Worm (Caenorhabditis elegans) whole organism, L3 larva: ENCODE data around the gene Y75B8A.8.

Source experiments
- ZK546.5 ChIP-seq: sonication (generic microtip); optimal IDR thresholded peaks from 2 replicates; lab custom pipeline; 2017; ENCODE audit warnings: missing biosample characterization, missing genetic modification characterization
- aly-2 ChIP-seq: fragments of 150-350 bp; optimal IDR thresholded peaks from 2 replicates; lab custom pipeline; 2014; ENCODE audit warnings: missing biosample characterization, missing genetic modification characterization
- ama-1 ChIP-seq: fragments of 150-350 bp; optimal IDR thresholded peaks from 2 replicates; lab custom pipeline; 2018
- ceh-16 ChIP-seq: sonication (generic microtip); optimal IDR thresholded peaks from 2 replicates; lab custom pipeline; 2017; ENCODE audit warnings: missing biosample characterization, missing genetic modification characterization
- ceh-82 ChIP-seq: fragments of 150-350 bp; optimal IDR thresholded peaks from 2 replicates; lab custom pipeline; 2014; ENCODE audit warnings: missing biosample characterization, missing genetic modification characterization
- ceh-9 ChIP-seq: sonication (generic microtip); optimal IDR thresholded peaks from 2 replicates; lab custom pipeline; 2018; ENCODE audit warnings: missing biosample characterization, missing genetic modification characterization
- egl-27 ChIP-seq: sonication (generic microtip); optimal IDR thresholded peaks from 4 replicates; lab custom pipeline; 2017; ENCODE audit warnings: missing biosample characterization, missing genetic modification reagents, missing genetic modification characterization
- egl-5 ChIP-seq: fragments of 150-350 bp; optimal IDR thresholded peaks from 2 replicates; lab custom pipeline; 2017; ENCODE audit warnings: missing biosample characterization, missing genetic modification reagents, missing genetic modification characterization, inconsistent platforms
- elt-3 ChIP-seq, 3 experiments: fragments of 150-350 bp in 1 of 3; sonication (generic microtip) in 2 of 3; optimal IDR thresholded peaks; 2 replicates in 2 of 3; 4 replicates in 1 of 3; lab custom pipeline; 2014 to 2017; ENCODE audit warnings: missing biosample characterization in 3 of 3, missing genetic modification characterization in 3 of 3
- eor-1 ChIP-seq, 2 experiments: fragments of 150-350 bp; optimal IDR thresholded peaks; 2 replicates each; lab custom pipeline; 2014 to 2018; ENCODE audit warnings: missing biosample characterization in 2 of 2, missing genetic modification characterization in 2 of 2
- fkh-10 ChIP-seq: sonication (generic microtip); optimal IDR thresholded peaks from 2 replicates; lab custom pipeline; 2017; ENCODE audit warnings: missing biosample characterization, missing genetic modification reagents, missing genetic modification characterization
- fkh-2 ChIP-seq: fragments of 150-350 bp; optimal IDR thresholded peaks from 2 replicates; lab custom pipeline; 2014; ENCODE audit warnings: missing biosample characterization, missing genetic modification reagents, missing genetic modification characterization
- fos-1 ChIP-seq: fragments of 150-350 bp; optimal IDR thresholded peaks from 2 replicates; lab custom pipeline; 2014; ENCODE audit warnings: missing biosample characterization, missing genetic modification characterization
- hmg-11 ChIP-seq: sonication (generic microtip); optimal IDR thresholded peaks from 2 replicates; lab custom pipeline; 2016; ENCODE audit warnings: missing genetic modification characterization, missing compliant biosample characterization
- lin-15B ChIP-seq: fragments of 150-350 bp; optimal IDR thresholded peaks from 2 replicates; lab custom pipeline; 2014; ENCODE audit warnings: missing biosample characterization, missing genetic modification characterization
- lin-39 ChIP-seq: fragments of 150-350 bp; optimal IDR thresholded peaks from 2 replicates; lab custom pipeline; 2018; ENCODE audit warnings: missing biosample characterization, missing genetic modification reagents, missing genetic modification characterization
- lsy-12 ChIP-seq: sonication (generic microtip); optimal IDR thresholded peaks from 2 replicates; lab custom pipeline; 2016; ENCODE audit warnings: mild to moderate bottlenecking, missing genetic modification characterization, missing compliant biosample characterization
- mdl-1 ChIP-seq: fragments of 150-350 bp; optimal IDR thresholded peaks from 2 replicates; lab custom pipeline; 2014; ENCODE audit warnings: missing biosample characterization, missing genetic modification characterization
- mml-1 ChIP-seq: fragments of 150-350 bp; sonication (generic microtip); optimal IDR thresholded peaks from 3 replicates; lab custom pipeline; 2014; ENCODE audit warnings: missing biosample characterization, missing genetic modification characterization
- nfya-1 ChIP-seq: sonication (generic microtip); optimal IDR thresholded peaks from 2 replicates; lab custom pipeline; 2017; ENCODE audit warnings: missing genetic modification characterization, mild to moderate bottlenecking, missing compliant biosample characterization, antibody characterized with exemption, moderate library complexity; ENCODE audit not compliant: insufficient read depth
- nhr-11 ChIP-seq: fragments of 150-350 bp; optimal IDR thresholded peaks from 2 replicates; lab custom pipeline; 2014; ENCODE audit warnings: missing biosample characterization, missing genetic modification characterization
- nhr-23 ChIP-seq: fragments of 150-350 bp; optimal IDR thresholded peaks from 2 replicates; lab custom pipeline; 2014; ENCODE audit warnings: missing biosample characterization, missing genetic modification reagents, missing genetic modification characterization
- nhr-237 ChIP-seq: fragments of 150-350 bp; optimal IDR thresholded peaks from 2 replicates; lab custom pipeline; 2014; ENCODE audit warnings: missing biosample characterization, missing genetic modification characterization
- nhr-25 ChIP-seq: sonication (generic microtip); optimal IDR thresholded peaks from 2 replicates; lab custom pipeline; 2017; ENCODE audit warnings: missing biosample characterization, missing genetic modification characterization
- nhr-28 ChIP-seq: fragments of 150-350 bp; optimal IDR thresholded peaks from 2 replicates; lab custom pipeline; 2014; ENCODE audit warnings: missing biosample characterization, missing genetic modification characterization
- nhr-67 ChIP-seq: fragments of 150-350 bp; optimal IDR thresholded peaks from 2 replicates; lab custom pipeline; 2014; ENCODE audit warnings: missing biosample characterization, missing genetic modification characterization
- nhr-77 ChIP-seq: fragments of 150-350 bp; optimal IDR thresholded peaks from 2 replicates; lab custom pipeline; 2014; ENCODE audit warnings: missing biosample characterization, missing genetic modification characterization
- pha-4 ChIP-seq: fragments of 150-350 bp; optimal IDR thresholded peaks from 2 replicates; lab custom pipeline; 2014; ENCODE audit warnings: missing biosample characterization, missing genetic modification reagents, missing genetic modification characterization
- pqm-1 ChIP-seq: fragments of 150-350 bp; optimal IDR thresholded peaks from 2 replicates; lab custom pipeline; 2017; ENCODE audit warnings: missing biosample characterization, missing genetic modification characterization, inconsistent platforms
- skn-1 ChIP-seq: fragments of 150-350 bp; optimal IDR thresholded peaks from 2 replicates; lab custom pipeline; 2014; ENCODE audit warnings: missing biosample characterization, missing genetic modification characterization
- snpc-4 ChIP-seq: fragments of 150-350 bp; optimal IDR thresholded peaks from 2 replicates; lab custom pipeline; 2014; ENCODE audit warnings: missing biosample characterization, missing genetic modification characterization
- tbx-2 ChIP-seq: sonication (generic microtip); optimal IDR thresholded peaks from 2 replicates; lab custom pipeline; 2016; ENCODE audit warnings: mild to moderate bottlenecking, missing genetic modification characterization, missing compliant biosample characterization
- unc-39 ChIP-seq: sonication (generic microtip); optimal IDR thresholded peaks from 4 replicates; lab custom pipeline; 2017; ENCODE audit warnings: missing biosample characterization, missing genetic modification characterization
- unc-62 ChIP-seq: fragments of 150-350 bp; sonication (generic microtip); optimal IDR thresholded peaks from 4 replicates; lab custom pipeline; 2014; ENCODE audit warnings: missing biosample characterization, missing genetic modification reagents, missing genetic modification characterization
- zag-1 ChIP-seq: fragments of 150-350 bp; optimal IDR thresholded peaks from 2 replicates; lab custom pipeline; 2014; ENCODE audit warnings: missing biosample characterization, missing genetic modification characterization
- ztf-11 ChIP-seq: fragments of 150-350 bp; optimal IDR thresholded peaks from 2 replicates; lab custom pipeline; 2014; ENCODE audit warnings: missing biosample characterization, missing genetic modification characterization

Y75B8A.8 gene

ce11 chrIII:12160458-12160857, at the start of gene Y75B8A.8:
Gene Y75B8A.8 (plus strand): TSS chrIII:12160758.
- TF ChIP-seq ceh-82 (tag; lab: Kevin White, UChicago), result no peak
- TF ChIP-seq, all 47 proteins: peak for 0

- TF ChIP-seq lin-15B (tag; lab: Kevin White, UChicago), result no peak
- no peak for TF ChIP-seq unc-39
- TF ChIP-seq nhr-77, result no peak
- TF ChIP-seq nhr-28, result no peak
- no peak for TF ChIP-seq nhr-23
- no peak for TF ChIP-seq skn-1 (tag; lab: Kevin White, UChicago)
- TF ChIP-seq tbx-2, result no peak
- TF ChIP-seq nhr-11 (tag; lab: Kevin White, UChicago), result no peak
These were observed 42.2 kb upstream of the Y75B8A.8 start, which contains the start of gene lron-12 for ce11 chrIII:12118381-12118780. Gene lron-12 (minus strand): TSS chrIII:12118481.

- TF ChIP-seq ceh-16 (tag; lab: Kevin White, UChicago) (no peak), mdl-1 (tag; lab: Kevin White, UChicago) (no peak), fkh-10 (GFP tag; lab: Kevin White, UChicago) (no peak), aly-2 (tag; lab: Kevin White, UChicago) (no peak), elt-3 (tag; optimal IDR thresholded peaks at IDR 0.05; lab: Kevin White, UChicago) (no peak), fos-1 (tag; lab: Kevin White, UChicago) (no peak), lsy-12 (tag; lab: Kevin White, UChicago) (no peak), nfya-1 (tag; lab: Kevin White, UChicago) (no peak), pqm-1 (tag; lab: Kevin White, UChicago) (no peak), nhr-11 (tag; lab: Kevin White, UChicago) (no peak), ceh-9 (tag; lab: Kevin White, UChicago) (no peak), nhr-23 (no peak), unc-62 (GFP tag; lab: Kevin White, UChicago) (no peak), nhr-25 (tag; lab: Kevin White, UChicago) (no peak), mml-1 (tag; lab: Kevin White, UChicago) (no peak), egl-27 (tag; lab: Kevin White, UChicago) (no peak)
These were observed 40.9 kb upstream of the Y75B8A.8 start for ce11 chrIII:12119625-12120024.

- TF ChIP-seq egl-5 (tag; lab: Kevin White, UChicago), result no peak
- no peak for TF ChIP-seq nhr-23
- no peak for TF ChIP-seq lin-39 (tag; lab: Kevin White, UChicago)
- no peak for TF ChIP-seq nhr-11 (tag; lab: Kevin White, UChicago)
- no peak for TF ChIP-seq ceh-82 (tag; lab: Kevin White, UChicago)
- TF ChIP-seq, all 47 proteins: peak for 0
These were observed 39.4 kb upstream of the Y75B8A.8 start for ce11 chrIII:12121177-12121576.

ce11 chrIII:12123427-12123826, 37.1 kb upstream of the Y75B8A.8 start:
- TF ChIP-seq fkh-2 (tag; lab: Kevin White, UChicago), result no peak
- TF ChIP-seq egl-27 (tag; lab: Kevin White, UChicago), result no peak
- no peak for TF ChIP-seq ceh-9 (tag; lab: Kevin White, UChicago)
- no peak for TF ChIP-seq nhr-28
- TF ChIP-seq nhr-67 (tag; lab: Kevin White, UChicago), result no peak
- TF ChIP-seq lin-39 (tag; lab: Kevin White, UChicago), result no peak
- no peak for TF ChIP-seq skn-1 (tag; lab: Kevin White, UChicago)
- no peak for TF ChIP-seq eor-1 (tag; optimal IDR thresholded peaks at IDR 0.05; lab: Kevin White, UChicago)
- no peak for TF ChIP-seq nhr-11 (tag; lab: Kevin White, UChicago)
- TF ChIP-seq pha-4 (tag; lab: Kevin White, UChicago), result no peak
- no peak for TF ChIP-seq hmg-11 (tag; lab: Kevin White, UChicago)
- TF ChIP-seq aly-2 (tag; lab: Kevin White, UChicago), result no peak
- no peak for TF ChIP-seq nhr-237
- TF ChIP-seq egl-5 (tag; lab: Kevin White, UChicago), result no peak
- no peak for TF ChIP-seq elt-3 (tag; optimal IDR thresholded peaks at IDR 0.05; lab: Kevin White, UChicago)

- TF ChIP-seq lin-39 (tag; lab: Kevin White, UChicago) (no peak), egl-5 (tag; lab: Kevin White, UChicago) (no peak), pha-4 (tag; lab: Kevin White, UChicago) (no peak), aly-2 (tag; lab: Kevin White, UChicago) (no peak), fkh-2 (tag; lab: Kevin White, UChicago) (no peak), ama-1 (lab: Kevin White, UChicago) (no peak), zag-1 (no peak), nhr-25 (tag; lab: Kevin White, UChicago) (no peak), pqm-1 (tag; lab: Kevin White, UChicago) (no peak), ztf-11 (tag; lab: Kevin White, UChicago) (no peak), ZK546.5 (tag; lab: Kevin White, UChicago) (no peak), lin-15B (tag; lab: Kevin White, UChicago) (no peak), nhr-28 (no peak), snpc-4 (tag; lab: Kevin White, UChicago) (no peak), ceh-9 (tag; lab: Kevin White, UChicago) (no peak)
These were observed 36.2 kb upstream of the Y75B8A.8 start for ce11 chrIII:12124392-12124791.
